Fruit fly (Drosophila melanogaster) S2 (cell line): ENCODE data around the gene Surf6.

Experiments used
- CG8478 ChIP-seq: fragments of >200 bp; optimal IDR thresholded peaks from 2 replicates; lab custom pipeline; 2018
- CTCF ChIP-seq, 2 experiments: fragments of >200 bp; optimal IDR thresholded peaks; 2 replicates each; lab custom pipeline; 2018

The Surf6 gene

dm6 chr3R:19904865-19905373, at the start of gene Surf6, which contains the start of gene RhoGAP92B:
TSS of gene Surf6 (minus strand) at chr3R:19904868.
TSS of gene RhoGAP92B (plus strand) at chr3R:19905164.
- no peak for TF ChIP-seq CG8478 (lab: Kevin White, UChicago)
- peak in 1 of 2 experiments; percentile 9 for TF ChIP-seq CTCF (optimal IDR thresholded peaks at IDR 0.05; lab: Kevin White, UChicago)

DNA sequence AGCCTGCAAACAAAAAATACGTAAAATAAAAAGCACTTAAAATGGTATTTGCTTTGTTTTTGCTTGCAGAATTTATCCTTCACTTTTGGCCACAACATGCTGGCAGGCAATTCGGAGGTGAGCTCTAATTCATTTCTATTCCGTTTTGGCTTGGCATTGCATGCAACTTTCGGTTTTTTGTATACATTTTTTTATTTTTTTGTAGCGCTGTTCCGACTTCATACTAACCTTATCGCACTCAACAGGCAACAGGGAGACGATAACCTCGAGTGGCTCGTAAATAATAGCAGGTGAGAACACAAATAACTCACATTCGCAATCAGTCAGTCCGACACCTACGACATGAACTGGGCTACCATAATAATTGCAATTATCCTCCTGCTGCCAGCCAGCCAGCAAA, 43.5 kb upstream of the Surf6 start, which contains the start of gene CG4783:
Gene CG4783 (plus strand): TSS at position 301 of the 400 bp plus-strand sequence.
- TF ChIP-seq CG8478 (lab: Kevin White, UChicago) (no peak), CTCF (optimal IDR thresholded peaks at IDR 0.05; lab: Kevin White, UChicago) (no peak)

DNA sequence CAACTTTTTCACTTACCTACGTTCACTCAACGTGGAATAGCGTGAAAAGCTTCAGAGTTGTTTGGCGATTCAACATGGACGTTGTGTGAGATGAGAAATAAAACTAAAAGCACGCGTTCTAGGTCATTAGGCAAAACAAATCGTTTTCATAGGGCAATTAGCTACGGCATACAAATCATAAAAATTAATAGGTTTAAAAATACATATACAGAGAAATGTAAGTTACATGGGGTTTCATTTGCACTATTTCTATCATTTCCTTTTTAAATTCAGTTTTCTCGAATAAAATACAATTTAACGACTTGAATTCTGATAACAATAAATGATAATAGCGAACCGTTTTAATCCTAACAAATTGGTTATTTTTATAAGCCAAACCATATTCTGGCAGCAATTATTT, 37.6 kb upstream of the Surf6 start, which contains the start of gene CG46042:
Gene CG46042 (minus strand): TSS at position 101 of the 400 bp plus-strand sequence.
- no peak for TF ChIP-seq CTCF (optimal IDR thresholded peaks at IDR 0.05; lab: Kevin White, UChicago)

DNA sequence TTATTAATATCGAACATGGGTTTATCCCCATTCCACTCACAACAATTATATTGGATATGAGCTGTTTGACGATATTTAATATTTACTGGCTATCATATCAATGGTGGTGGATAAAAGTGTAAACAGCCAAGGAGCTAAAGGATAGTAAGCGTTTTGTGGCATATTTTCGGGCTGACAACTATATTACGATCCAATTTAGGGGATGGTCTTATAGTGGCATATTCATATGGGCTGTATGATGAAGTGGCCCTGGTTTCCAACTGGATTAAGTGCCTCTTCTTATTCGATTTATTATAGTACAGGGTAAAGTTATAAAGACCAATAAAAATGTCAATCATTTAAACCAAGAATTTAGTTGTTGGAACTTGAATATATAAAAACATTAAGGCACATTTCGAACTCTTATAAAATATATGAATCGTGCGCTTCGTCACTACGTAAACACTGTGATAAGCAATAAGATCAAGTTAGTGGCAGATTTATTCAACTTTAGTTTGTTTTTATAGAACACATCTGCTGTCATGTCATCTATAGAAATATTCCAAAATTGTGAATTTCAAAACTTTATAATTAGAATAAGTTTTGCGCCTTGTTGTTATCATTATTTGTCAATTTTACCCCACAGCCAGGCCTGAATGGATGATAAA, 34.4 kb upstream of the Surf6 start:
- TF ChIP-seq CTCF (optimal IDR thresholded peaks at IDR 0.05; lab: Kevin White, UChicago): peak; percentile 33 to 43
- TF ChIP-seq CG8478 (lab: Kevin White, UChicago): no peak

DNA sequence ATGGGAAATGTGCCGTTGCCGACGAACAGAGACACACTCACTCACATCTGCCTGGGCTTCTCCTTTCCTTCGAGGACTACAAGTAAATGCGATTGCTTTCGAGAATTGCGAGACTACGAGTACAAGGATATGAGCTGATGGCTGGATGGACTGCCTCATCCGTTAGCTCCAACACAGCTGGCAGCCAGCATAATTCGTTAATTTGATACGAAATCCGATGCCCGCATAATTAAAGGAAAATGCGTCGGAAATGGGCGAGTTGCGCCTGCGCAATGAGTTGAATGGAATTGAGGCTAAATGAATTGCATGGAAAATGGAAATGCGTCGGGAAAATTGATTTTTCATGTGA, 31.1 kb upstream of the Surf6 start:
- TF ChIP-seq CTCF (optimal IDR thresholded peaks at IDR 0.05; lab: Kevin White, UChicago) (no peak), CG8478 (lab: Kevin White, UChicago) (no peak)

dm6 chr3R:19934840-19935776, 30.4 kb upstream of the Surf6 start, which contains the start of gene mira:
TSS of gene mira (minus strand) at chr3R:19935120.
- TF ChIP-seq CG8478 (lab: Kevin White, UChicago): no peak
- TF ChIP-seq CTCF (optimal IDR thresholded peaks at IDR 0.05; lab: Kevin White, UChicago): no peak

DNA sequence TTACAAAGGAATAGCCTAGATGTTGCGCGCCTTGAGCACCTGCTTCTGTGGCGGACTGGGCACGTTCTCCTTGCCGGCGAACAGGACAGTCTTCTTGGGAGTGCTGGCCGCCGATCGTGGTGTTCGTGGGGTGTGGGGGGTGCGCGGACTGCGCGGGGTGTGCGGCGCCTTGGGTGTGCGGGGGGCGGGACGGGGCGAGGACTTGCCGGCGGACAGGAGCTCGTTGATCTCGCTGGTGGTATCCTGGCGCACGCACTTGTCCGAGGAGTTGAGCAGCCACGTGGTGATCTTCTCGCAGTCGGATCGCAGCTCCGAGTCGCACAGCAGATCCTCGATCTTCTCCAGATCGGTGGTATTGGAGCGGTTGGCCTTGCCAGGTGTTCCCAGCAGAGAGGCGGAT, 27.5 kb upstream of the Surf6 start:
- TF ChIP-seq CG8478 (lab: Kevin White, UChicago): no peak
- TF ChIP-seq CTCF (optimal IDR thresholded peaks at IDR 0.05; lab: Kevin White, UChicago): no peak

DNA sequence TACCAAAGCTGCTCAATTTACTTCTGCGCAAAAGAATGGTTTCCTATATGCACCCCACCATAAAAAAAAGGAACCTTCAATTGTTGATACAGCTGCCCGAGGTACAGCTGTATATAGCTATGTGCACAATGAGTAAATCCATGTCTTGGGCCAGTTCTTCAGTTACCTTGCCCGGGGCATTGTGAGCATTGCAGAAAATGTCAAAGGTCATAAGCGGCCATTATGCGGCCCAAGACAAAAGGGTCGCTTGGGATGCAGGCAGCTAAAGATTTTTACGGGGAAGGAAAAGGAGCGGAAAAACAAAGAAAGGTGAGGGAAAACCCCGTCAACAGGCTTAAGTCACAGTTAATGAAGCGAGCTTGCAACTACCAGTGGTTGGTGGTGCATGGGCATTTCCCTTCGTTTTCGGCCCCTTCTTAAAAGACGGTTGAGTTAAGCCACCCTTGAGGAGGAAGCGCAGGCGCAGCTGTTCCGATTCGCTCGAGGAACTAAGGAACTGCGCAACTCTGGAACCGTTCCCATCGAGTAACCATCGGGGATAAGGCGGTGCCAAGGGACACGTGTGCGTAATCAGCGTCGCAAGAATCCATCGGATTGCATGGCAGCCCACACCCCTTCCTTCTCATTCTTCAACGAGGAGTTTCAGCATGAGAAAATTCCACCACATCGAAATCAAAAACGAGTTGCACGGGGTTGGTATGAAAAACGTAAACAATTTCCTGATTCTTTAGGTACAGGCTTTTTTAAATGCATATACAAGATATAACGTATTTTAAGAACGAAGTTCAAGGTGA, 26.4 kb upstream of the Surf6 start:
- TF ChIP-seq CTCF (optimal IDR thresholded peaks at IDR 0.05; lab: Kevin White, UChicago) (no peak), CG8478 (lab: Kevin White, UChicago) (no peak)

DNA sequence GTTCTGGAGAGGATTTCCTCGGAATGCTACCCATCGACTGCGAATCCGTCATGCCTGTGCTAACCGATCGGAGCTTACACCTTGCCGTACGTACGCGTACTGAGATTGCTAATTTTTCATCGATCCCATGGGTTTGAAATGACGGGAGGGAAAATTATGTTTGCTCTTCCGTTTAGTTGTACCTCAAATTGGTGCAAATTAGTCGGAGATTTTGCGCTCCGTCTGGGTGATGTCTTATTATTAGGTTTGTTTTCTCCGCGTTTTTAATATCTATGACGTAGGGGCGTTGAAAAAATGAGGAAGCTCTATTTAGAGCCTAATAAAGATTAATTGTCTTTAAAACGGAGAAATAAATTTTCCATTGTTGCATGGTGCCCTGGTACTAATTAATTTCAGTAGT, 23.9 kb upstream of the Surf6 start, which contains the start of gene CG4459:
Gene CG4459 (minus strand): TSS at position 101 of the 400 bp plus-strand sequence.
- TF ChIP-seq CTCF (optimal IDR thresholded peaks at IDR 0.05; lab: Kevin White, UChicago) (no peak), CG8478 (lab: Kevin White, UChicago) (no peak)

DNA sequence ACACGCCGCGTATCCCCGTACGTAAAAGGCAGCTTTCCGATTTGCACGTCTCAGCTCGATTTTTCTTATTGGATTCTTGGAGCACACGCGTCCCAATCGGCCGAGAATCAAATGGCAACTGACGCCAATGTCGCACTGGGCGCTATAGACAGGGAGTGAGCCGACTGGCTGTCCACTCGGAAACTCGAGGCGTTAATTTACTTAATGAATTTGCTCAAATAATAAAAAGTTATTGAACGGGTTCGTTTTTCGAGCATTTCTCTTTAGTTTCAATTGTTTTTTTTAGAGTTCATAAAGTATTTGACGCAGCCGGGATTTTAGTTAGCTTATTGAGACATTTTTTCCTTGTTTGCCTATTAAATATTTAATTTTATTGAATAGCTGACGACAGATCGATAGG, 20.6 kb upstream of the Surf6 start, which contains the start of gene CG4462:
Gene CG4462 (minus strand): TSS at position 101 of the 400 bp plus-strand sequence.
- TF ChIP-seq CG8478 (lab: Kevin White, UChicago): no peak
- no peak for TF ChIP-seq CTCF (optimal IDR thresholded peaks at IDR 0.05; lab: Kevin White, UChicago)

dm6 chr3R:19924331-19924730, 19.7 kb upstream of the Surf6 start:
- no peak for TF ChIP-seq CG8478 (lab: Kevin White, UChicago)
- no peak for TF ChIP-seq CTCF (optimal IDR thresholded peaks at IDR 0.05; lab: Kevin White, UChicago)

DNA sequence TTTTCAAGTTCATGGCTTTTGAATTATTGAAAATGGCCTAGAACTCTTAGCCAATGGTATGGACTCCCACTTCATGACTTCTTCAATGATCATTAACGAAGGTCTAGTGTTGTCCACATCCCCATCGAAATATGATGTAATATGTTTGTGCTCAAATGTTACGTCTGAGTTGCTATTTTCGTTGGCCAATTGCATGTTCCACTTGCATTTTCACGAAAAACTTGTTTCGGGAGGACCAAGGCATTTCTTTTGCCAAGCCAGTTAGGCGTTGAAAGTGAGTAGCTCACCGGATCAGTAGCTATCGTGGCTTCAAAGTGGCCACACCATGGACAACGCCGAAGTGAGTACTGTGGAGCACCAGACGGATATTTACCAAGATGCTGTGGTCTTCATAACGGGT, 13.5 kb upstream of the Surf6 start, which contains the start of gene CG4770:
Gene CG4770 (plus strand): TSS at position 301 of the 400 bp plus-strand sequence.
- TF ChIP-seq CG8478 (lab: Kevin White, UChicago) (no peak), CTCF (optimal IDR thresholded peaks at IDR 0.05; lab: Kevin White, UChicago) (no peak)

- TF ChIP-seq CTCF (optimal IDR thresholded peaks at IDR 0.05; lab: Kevin White, UChicago) (no peak), CG8478 (lab: Kevin White, UChicago) (no peak)
Observed at dm6 chr3R:19917739-19918138, 13.1 kb upstream of the Surf6 start, which contains the start of gene CG4465. TSS of gene CG4465 (minus strand) at chr3R:19917839.

DNA sequence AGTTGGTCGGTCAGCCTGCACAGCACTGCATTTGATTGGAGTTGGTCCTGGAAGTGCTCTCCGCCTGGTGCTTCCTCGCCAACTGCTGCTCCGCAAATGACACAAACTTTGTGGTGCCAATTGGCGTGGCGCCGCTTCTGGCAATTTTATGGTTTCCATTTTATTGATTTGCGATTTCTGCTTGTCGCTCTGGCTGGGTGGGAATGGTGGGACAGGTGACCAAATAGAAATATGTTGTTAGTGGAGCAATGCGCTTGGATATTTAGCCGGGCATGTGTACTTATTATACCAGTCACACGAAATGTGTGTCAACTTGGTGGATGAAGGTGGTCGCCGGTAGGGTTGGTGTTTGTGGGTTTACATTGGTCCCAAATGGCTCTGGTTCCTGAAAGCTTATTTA, 10.6 kb upstream of the Surf6 start, which contains the start of the genes Xport-A and Xport-B:
Gene Xport-A (minus strand): TSS at position 101 of the 400 bp plus-strand sequence.
Gene Xport-B (minus strand): TSS at position 101 of the 400 bp plus-strand sequence.
- no peak for TF ChIP-seq CG8478 (lab: Kevin White, UChicago)
